Fruit fly (Drosophila melanogaster): ENCODE data around the gene CG45263.

DNA sequence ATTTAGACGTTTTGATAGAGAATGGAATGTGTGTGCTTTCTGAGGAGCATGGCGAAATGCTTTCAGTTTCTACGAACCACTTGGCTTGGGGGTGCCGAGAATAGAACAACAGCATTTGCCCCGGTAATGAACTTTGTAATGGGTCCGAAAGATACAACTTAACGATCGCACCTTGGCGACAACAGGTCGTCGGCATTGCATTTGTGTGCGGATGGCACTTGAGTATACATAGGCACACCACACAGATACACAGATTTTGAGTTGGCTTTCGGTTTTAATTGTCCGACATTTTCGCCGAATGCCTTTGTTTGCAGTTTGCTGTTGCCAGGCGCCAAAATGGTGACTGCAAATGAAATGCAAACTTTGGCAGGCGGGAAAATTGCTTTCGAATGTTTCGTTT lies 123.4 kb downstream of the CG45263 start:
- TF ChIP-seq cnc (optimal IDR thresholded peaks at IDR 0.05) (no peak), kay (GFP tag; ENCODE audit: borderline replicate concordance) (no peak), CG7101 (tag; optimal IDR thresholded peaks at IDR 0.05) (no peak), cic (GFP tag; optimal IDR thresholded peaks at IDR 0.05) (no peak), CG14711 (tag; optimal IDR thresholded peaks at IDR 0.05) (no peak), toe (GFP tag; optimal IDR thresholded peaks at IDR 0.05) (peak; percentile 45), CG7045 (GFP tag; optimal IDR thresholded peaks at IDR 0.05) (no peak)
